Worm (Caenorhabditis elegans) whole organism, young adult: ENCODE data around the gene txdc-12.2.
"Not testable (repeated sequence)": the region's sequence is repeated elsewhere in the genome, so short reads cannot be mapped to it uniquely, and the experiment has no call there.

Experiments used
- B0019.2 ChIP-seq: fragments of 200-800 bp; sonication (Bioruptor generic); conservative IDR thresholded peaks from 2 replicates; pipeline ENCODE4 v1.3.6; 2022; ENCODE audit warnings: missing genetic modification reagents, missing genetic modification characterization, missing compliant biosample characterization
- K11D2.4 ChIP-seq: fragments of 200-800 bp; sonication (Bioruptor generic); IDR thresholded peaks from 2 replicates; pipeline ENCODE4 v1.3.6; 2022; ENCODE audit warnings: missing genetic modification reagents, missing genetic modification characterization, missing compliant biosample characterization
- K12H6.12 ChIP-seq: fragments of 200-800 bp; sonication (Bioruptor generic); optimal IDR thresholded peaks from 2 replicates; lab custom pipeline; 2018; ENCODE audit warnings: mild to moderate bottlenecking, missing genetic modification characterization, missing compliant biosample characterization
- Y67H2A.10 ChIP-seq: fragments of 200-800 bp; sonication (Bioruptor generic); conservative IDR thresholded peaks from 2 replicates; pipeline ENCODE4 v1.3.6; 2022; ENCODE audit warnings: missing genetic modification reagents, missing genetic modification characterization, missing compliant biosample characterization
- ceh-40 ChIP-seq: fragments of 200-800 bp; sonication (Bioruptor generic); IDR thresholded peaks from 2 replicates; pipeline ENCODE4 v1.3.6; 2022; ENCODE audit warnings: missing genetic modification characterization, missing compliant biosample characterization
- chd-7 ChIP-seq: sonication (generic microtip); optimal IDR thresholded peaks from 2 replicates; lab custom pipeline; 2016; ENCODE audit warnings: mild to moderate bottlenecking, missing genetic modification characterization, moderate library complexity, missing compliant biosample characterization
- dpl-1 ChIP-seq: fragments of 150-350 bp; optimal IDR thresholded peaks from 2 replicates; lab custom pipeline; 2014; ENCODE audit warnings: missing biosample characterization, missing genetic modification reagents, missing genetic modification characterization
- him-1 ChIP-seq: sonication (generic microtip); optimal IDR thresholded peaks from 2 replicates; lab custom pipeline; 2016; ENCODE audit warnings: missing genotype, missing genetic modification reagents, missing genetic modification characterization, missing compliant biosample characterization
- mel-28 ChIP-seq: sonication (generic microtip); optimal IDR thresholded peaks from 2 replicates; lab custom pipeline; 2016; ENCODE audit warnings: borderline replicate concordance, mild to moderate bottlenecking, missing genetic modification characterization, missing compliant biosample characterization
- nfya-2 ChIP-seq: fragments of 200-800 bp; sonication (Bioruptor generic); IDR thresholded peaks from 2 replicates; pipeline ENCODE4 v1.3.6; 2022; ENCODE audit warnings: missing genetic modification reagents, missing genetic modification characterization, missing compliant biosample characterization
- nhr-27 ChIP-seq: fragments of 200-800 bp; sonication (Bioruptor generic); optimal IDR thresholded peaks from 2 replicates; lab custom pipeline; 2018; ENCODE audit warnings: mild to moderate bottlenecking, missing genetic modification characterization, moderate library complexity, missing compliant biosample characterization
- nhr-80 ChIP-seq: sonication (generic microtip); optimal IDR thresholded peaks from 2 replicates; lab custom pipeline; 2016; ENCODE audit warnings: missing genetic modification characterization, missing compliant biosample characterization
- snpc-4 ChIP-seq, 5 experiments: fragments of 150-350 bp in 1 of 5; sonication (generic microtip) in 4 of 5; optimal IDR thresholded peaks; 2 replicates each; lab custom pipeline; 2014 to 2018; ENCODE audit warnings: missing genetic modification characterization in 5 of 5, missing biosample characterization in 3 of 5, antibody characterized with exemption in 2 of 5, mild to moderate bottlenecking in 2 of 5, missing compliant biosample characterization in 2 of 5, missing genotype in 2 of 5, moderate library complexity in 2 of 5, missing genetic modification reagents in 1 of 5
- ztf-22 ChIP-seq: fragments of 200-800 bp; sonication (Bioruptor generic); optimal IDR thresholded peaks from 2 replicates; lab custom pipeline; 2018; ENCODE audit warnings: mild to moderate bottlenecking, missing genetic modification characterization, moderate library complexity, missing compliant biosample characterization

- not testable (repeated sequence) for TF ChIP-seq mel-28 (tag; lab: Kevin White, UChicago); K12H6.12 (tag; lab: Kevin White, UChicago); ztf-22 (GFP tag; lab: Kevin White, UChicago); dpl-1; nhr-27; him-1; chd-7 (tag; lab: Kevin White, UChicago); snpc-4 (GFP tag; optimal IDR thresholded peaks at IDR 0.05; lab: Kevin White, UChicago); snpc-4 (tag; optimal IDR thresholded peaks at IDR 0.05; lab: Kevin White, UChicago); nhr-80 (tag; lab: Kevin White, UChicago)
- TF ChIP-seq B0019.2 (GFP tag; lab: Robert Waterston, UW) (peak; percentile 93), ceh-40 (GFP tag; lab: Robert Waterston, UW) (peak; percentile 96), Y67H2A.10 (GFP tag; lab: Robert Waterston, UW) (peak; percentile 89), K11D2.4 (GFP tag; lab: Robert Waterston, UW) (peak; percentile 54; the same call in 1 of the 2 replicates), nfya-2 (GFP tag; lab: Robert Waterston, UW) (peak; percentile 88)
Measured at ce11 chrX:2057828-2058418, 16.3 kb upstream of the txdc-12.2 start.
